Worm (Caenorhabditis elegans) whole organism, L1 larva: ENCODE measurements around the gene K11G12.6.

Experiments used
- C16A3.4 ChIP-seq: fragments of 150-350 bp; optimal IDR thresholded peaks from 2 replicates; lab custom pipeline; 2014; ENCODE audit warnings: missing biosample characterization, missing genetic modification characterization
- C34B4.2 ChIP-seq: sonication (generic microtip); optimal IDR thresholded peaks from 2 replicates; lab custom pipeline; 2017; ENCODE audit warnings: mild to moderate bottlenecking, missing genetic modification characterization, missing compliant biosample characterization
- F16B12.6 ChIP-seq: fragments of 150-350 bp; optimal IDR thresholded peaks from 2 replicates; lab custom pipeline; 2014; ENCODE audit warnings: missing biosample characterization, missing genetic modification characterization
- ama-1 ChIP-seq: fragments of 150-350 bp; optimal IDR thresholded peaks from 2 replicates; lab custom pipeline; 2014
- blmp-1 ChIP-seq: fragments of 150-350 bp; optimal IDR thresholded peaks from 2 replicates; lab custom pipeline; 2014; ENCODE audit warnings: missing biosample characterization, missing genetic modification characterization
- ceh-63 ChIP-seq: fragments of 200-800 bp; sonication (Bioruptor generic); optimal IDR thresholded peaks from 2 replicates; lab custom pipeline; 2018; ENCODE audit warnings: mild to moderate bottlenecking, missing genetic modification characterization, missing compliant biosample characterization
- ceh-82 ChIP-seq, 3 experiments: fragments of 150-350 bp in 1 of 3; sonication (generic microtip) in 2 of 3; optimal IDR thresholded peaks; 2 replicates each; lab custom pipeline; 2014 to 2017; ENCODE audit warnings: missing biosample characterization in 3 of 3, missing genetic modification characterization in 3 of 3
- ceh-88 ChIP-seq: fragments of 200-800 bp; sonication (Bioruptor generic); IDR thresholded peaks from 2 replicates; pipeline ENCODE4 v1.3.6; 2022; ENCODE audit warnings: missing genetic modification characterization, missing compliant biosample characterization
- ceh-90 ChIP-seq: sonication (generic microtip); optimal IDR thresholded peaks from 2 replicates; lab custom pipeline; 2016; ENCODE audit warnings: missing genetic modification characterization, missing compliant biosample characterization
- ces-1 ChIP-seq: fragments of 150-350 bp; optimal IDR thresholded peaks from 2 replicates; lab custom pipeline; 2014; ENCODE audit warnings: missing biosample characterization, missing genetic modification reagents, missing genetic modification characterization
- dpl-1 ChIP-seq, 3 experiments: fragments of 150-350 bp in 2 of 3; sonication (generic microtip) in 1 of 3; optimal IDR thresholded peaks; 2 replicates each; lab custom pipeline; 2014 to 2017; ENCODE audit warnings: missing biosample characterization in 3 of 3, missing genetic modification characterization in 3 of 3, missing genetic modification reagents in 3 of 3
- dsc-1 ChIP-seq: sonication (generic microtip); optimal IDR thresholded peaks from 2 replicates; lab custom pipeline; 2016; ENCODE audit warnings: mild to moderate bottlenecking, missing genetic modification characterization, missing compliant biosample characterization
- efl-1 ChIP-seq, 4 experiments: fragments of 150-350 bp; optimal IDR thresholded peaks in 3 of 4; peaks in 1 of 4; 1 replicate in 1 of 4; 2 replicates in 3 of 4; lab custom pipeline; 2014; ENCODE audit warnings: missing biosample characterization in 2 of 4, missing genetic modification characterization in 2 of 4, missing genetic modification reagents in 2 of 4
- egl-27 ChIP-seq, 2 experiments: fragments of 150-350 bp in 1 of 2; sonication (generic microtip); optimal IDR thresholded peaks; 3 replicates each; lab custom pipeline; 2017 to 2018; ENCODE audit warnings: missing biosample characterization in 2 of 2, missing genetic modification characterization in 2 of 2, missing genetic modification reagents in 2 of 2
- elt-2 ChIP-seq: sonication (generic microtip); optimal IDR thresholded peaks from 2 replicates; lab custom pipeline; 2016; ENCODE audit warnings: missing genetic modification characterization, mild to moderate bottlenecking, inconsistent platforms, missing compliant biosample characterization, missing genetic modification reagents
- elt-3 ChIP-seq, 6 experiments: fragments of 150-350 bp in 1 of 6; sonication (generic microtip); optimal IDR thresholded peaks; 2 replicates each; lab custom pipeline; 2017 to 2018; ENCODE audit warnings: missing biosample characterization in 6 of 6, missing genetic modification characterization in 6 of 6, inconsistent platforms in 1 of 6
- fkh-10 ChIP-seq: sonication (generic microtip); optimal IDR thresholded peaks from 2 replicates; lab custom pipeline; 2017; ENCODE audit warnings: missing biosample characterization, missing genetic modification reagents, missing genetic modification characterization
- fkh-4 ChIP-seq: sonication (generic microtip); optimal IDR thresholded peaks from 2 replicates; lab custom pipeline; 2016; ENCODE audit warnings: missing compliant biosample characterization, missing genetic modification characterization, borderline replicate concordance
- grh-1 ChIP-seq: fragments of 200-800 bp; sonication (Bioruptor generic); IDR thresholded peaks from 2 replicates; pipeline ENCODE4 v1.3.6; 2022; ENCODE audit warnings: missing genetic modification reagents, missing genetic modification characterization, missing compliant biosample characterization
- isw-1 ChIP-seq: fragments of 200-800 bp; sonication (Bioruptor generic); IDR thresholded peaks from 2 replicates; pipeline ENCODE4 v1.3.6; 2022; ENCODE audit warnings: missing genetic modification characterization, missing compliant biosample characterization
- lin-13 ChIP-seq: fragments of 150-350 bp; optimal IDR thresholded peaks from 2 replicates; lab custom pipeline; 2014; ENCODE audit warnings: missing biosample characterization, missing genetic modification reagents, missing genetic modification characterization
- lin-14 ChIP-seq: fragments of 200-800 bp; sonication (Bioruptor generic); optimal IDR thresholded peaks from 2 replicates; lab custom pipeline; 2018; ENCODE audit warnings: mild to moderate bottlenecking, missing genetic modification characterization, moderate library complexity, missing compliant biosample characterization
- lin-35 ChIP-seq, 2 experiments: fragments of 150-350 bp; optimal IDR thresholded peaks; 2 replicates each; lab custom pipeline; 2014; ENCODE audit warnings: missing biosample characterization in 2 of 2, missing genetic modification characterization in 2 of 2, missing genetic modification reagents in 2 of 2
- lin-39 ChIP-seq: fragments of 150-350 bp; optimal IDR thresholded peaks from 2 replicates; lab custom pipeline; 2014; ENCODE audit warnings: missing biosample characterization, missing genetic modification reagents, missing genetic modification characterization
- lsy-2 ChIP-seq, 2 experiments: fragments of 150-350 bp; optimal IDR thresholded peaks; 2 replicates each; lab custom pipeline; 2014; ENCODE audit warnings: missing biosample characterization in 2 of 2, missing genetic modification characterization in 2 of 2
- mef-2 ChIP-seq: fragments of 150-350 bp; optimal IDR thresholded peaks from 2 replicates; lab custom pipeline; 2014; ENCODE audit warnings: missing biosample characterization, missing genetic modification characterization
- mep-1 ChIP-seq: fragments of 150-350 bp; optimal IDR thresholded peaks from 2 replicates; lab custom pipeline; 2014; ENCODE audit warnings: missing biosample characterization, missing genetic modification characterization
- nhr-11 ChIP-seq: fragments of 150-350 bp; optimal IDR thresholded peaks from 2 replicates; lab custom pipeline; 2014; ENCODE audit warnings: missing biosample characterization, missing genetic modification characterization
- nhr-20 ChIP-seq: sonication (generic microtip); optimal IDR thresholded peaks from 2 replicates; lab custom pipeline; 2016; ENCODE audit warnings: mild to moderate bottlenecking, missing genetic modification characterization, missing compliant biosample characterization
- nhr-237 ChIP-seq: fragments of 150-350 bp; optimal IDR thresholded peaks from 2 replicates; lab custom pipeline; 2014; ENCODE audit warnings: missing biosample characterization, missing genetic modification characterization
- nhr-71 ChIP-seq: sonication (generic microtip); optimal IDR thresholded peaks from 2 replicates; lab custom pipeline; 2016; ENCODE audit warnings: mild to moderate bottlenecking, missing genetic modification characterization, moderate library complexity, missing compliant biosample characterization
- nhr-84 ChIP-seq: sonication (generic microtip); optimal IDR thresholded peaks from 2 replicates; lab custom pipeline; 2017; ENCODE audit warnings: missing biosample characterization, missing genetic modification characterization
- nhr-85 ChIP-seq: sonication (generic microtip); peaks from one replicate; lab custom pipeline; 2016; ENCODE audit warnings: missing genetic modification characterization, inconsistent platforms, missing compliant biosample characterization
- nhr-90 ChIP-seq: sonication (generic microtip); optimal IDR thresholded peaks from 2 replicates; lab custom pipeline; 2016; ENCODE audit warnings: mild to moderate bottlenecking, missing genetic modification characterization, missing compliant biosample characterization; ENCODE audit not compliant: poor library complexity
- pax-3 ChIP-seq: fragments of 200-800 bp; sonication (Bioruptor generic); optimal IDR thresholded peaks from 2 replicates; lab custom pipeline; 2018; ENCODE audit warnings: mild to moderate bottlenecking, missing genetic modification characterization, moderate library complexity, missing compliant biosample characterization
- snpc-4 ChIP-seq: fragments of 150-350 bp; optimal IDR thresholded peaks from 2 replicates; lab custom pipeline; 2014; ENCODE audit warnings: missing biosample characterization, missing genetic modification characterization
- snu-23 ChIP-seq: sonication (generic microtip); optimal IDR thresholded peaks from 2 replicates; lab custom pipeline; 2016; ENCODE audit warnings: missing genetic modification characterization, missing compliant biosample characterization
- sup-37 ChIP-seq: fragments of 200-800 bp; sonication (Bioruptor generic); optimal IDR thresholded peaks from 2 replicates; lab custom pipeline; 2018; ENCODE audit warnings: mild to moderate bottlenecking, missing genetic modification characterization, missing compliant biosample characterization
- swsn-7 ChIP-seq: sonication (generic microtip); optimal IDR thresholded peaks from 2 replicates; lab custom pipeline; 2016; ENCODE audit warnings: missing genetic modification characterization, missing compliant biosample characterization
- tbx-2 ChIP-seq: sonication (generic microtip); optimal IDR thresholded peaks from 2 replicates; lab custom pipeline; 2016; ENCODE audit warnings: missing genetic modification characterization, missing compliant biosample characterization
- unc-130 ChIP-seq: fragments of 150-350 bp; optimal IDR thresholded peaks from 2 replicates; lab custom pipeline; 2017; ENCODE audit warnings: missing biosample characterization, missing genetic modification characterization, inconsistent platforms
- unc-30 ChIP-seq: sonication (generic microtip); optimal IDR thresholded peaks from 2 replicates; lab custom pipeline; 2017; ENCODE audit warnings: missing biosample characterization, missing genetic modification characterization
- unc-86 ChIP-seq: sonication (generic microtip); optimal IDR thresholded peaks from 2 replicates; lab custom pipeline; 2016; ENCODE audit warnings: missing genetic modification characterization, missing compliant biosample characterization
- unc-98 ChIP-seq: fragments of 200-800 bp; sonication (Bioruptor generic); IDR thresholded peaks from 2 replicates; pipeline ENCODE4 v1.3.6; 2022; ENCODE audit warnings: missing genetic modification characterization, missing compliant biosample characterization
- zag-1 ChIP-seq: fragments of 150-350 bp; optimal IDR thresholded peaks from 2 replicates; lab custom pipeline; 2014; ENCODE audit warnings: missing biosample characterization, missing genetic modification characterization
- ztf-4 ChIP-seq: fragments of 150-350 bp; optimal IDR thresholded peaks from 2 replicates; lab custom pipeline; 2014; ENCODE audit warnings: missing biosample characterization, missing genetic modification characterization

K11G12.6 gene

DNA sequence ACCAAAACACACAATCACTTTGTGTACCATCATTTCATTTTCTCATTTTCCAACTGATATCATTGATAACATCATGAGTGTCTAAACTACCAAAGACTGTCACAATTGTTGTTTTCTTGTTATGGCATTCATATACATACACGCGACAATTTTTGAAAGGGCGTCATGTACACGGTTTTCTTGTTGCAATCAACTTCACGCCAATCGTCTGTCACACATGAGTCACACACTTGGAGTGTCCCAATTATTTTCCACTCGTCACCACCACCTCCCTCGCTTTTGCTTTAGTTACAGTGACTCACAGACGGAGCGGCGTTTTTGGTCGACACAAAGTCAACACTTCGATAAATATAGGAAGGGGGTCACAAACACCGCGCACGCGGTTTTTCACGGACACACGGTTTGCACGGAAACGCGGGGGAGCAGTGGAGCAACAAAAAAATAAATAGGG is 18.5 kb upstream of the K11G12.6 start (continued):
- TF ChIP-seq nhr-90 = peak; percentile 41

ce11 chrX:6746849-6747248 is 17.4 kb upstream of the K11G12.6 start:
- TF ChIP-seq lin-13 (GFP tag; lab: Kevin White, UChicago) (no peak), nhr-90 (no peak), grh-1 (GFP tag; lab: Robert Waterston, UW) (no peak), zag-1 (tag; lab: Kevin White, UChicago) (no peak), nhr-11 (tag; lab: Kevin White, UChicago) (no peak), nhr-84 (tag; lab: Kevin White, UChicago) (no peak), C16A3.4 (tag; lab: Kevin White, UChicago) (no peak), elt-2 (no peak), F16B12.6 (tag; lab: Kevin White, UChicago) (no peak), egl-27 (tag; optimal IDR thresholded peaks at IDR 0.05; lab: Kevin White, UChicago) (no peak), ztf-4 (tag; lab: Kevin White, UChicago) (no peak), nhr-85 (peak; percentile 68), efl-1 (optimal IDR thresholded peaks at IDR 0.05; lab: Kevin White, UChicago) (no peak), efl-1 (GFP tag; optimal IDR thresholded peaks at IDR 0.05 in 1 of 2; lab: Kevin White, UChicago) (no peak), fkh-4 (tag; lab: Kevin White, UChicago) (no peak), blmp-1 (tag; lab: Kevin White, UChicago) (peak; percentile 2), C34B4.2 (tag; lab: Kevin White, UChicago) (no peak), nhr-71 (tag; lab: Kevin White, UChicago) (peak; percentile 29), lin-14 (peak; percentile 28), ceh-82 (tag; optimal IDR thresholded peaks at IDR 0.05; lab: Kevin White, UChicago) (no peak), lin-39 (tag; lab: Kevin White, UChicago) (no peak), dpl-1 (GFP tag; optimal IDR thresholded peaks at IDR 0.05; lab: Kevin White, UChicago) (no peak), mef-2 (no peak), lin-35 (GFP tag; optimal IDR thresholded peaks at IDR 0.05; lab: Kevin White, UChicago) (no peak), mep-1 (no peak), isw-1 (GFP tag; lab: Robert Waterston, UW) (no peak), snpc-4 (no peak), swsn-7 (no peak)

DNA sequence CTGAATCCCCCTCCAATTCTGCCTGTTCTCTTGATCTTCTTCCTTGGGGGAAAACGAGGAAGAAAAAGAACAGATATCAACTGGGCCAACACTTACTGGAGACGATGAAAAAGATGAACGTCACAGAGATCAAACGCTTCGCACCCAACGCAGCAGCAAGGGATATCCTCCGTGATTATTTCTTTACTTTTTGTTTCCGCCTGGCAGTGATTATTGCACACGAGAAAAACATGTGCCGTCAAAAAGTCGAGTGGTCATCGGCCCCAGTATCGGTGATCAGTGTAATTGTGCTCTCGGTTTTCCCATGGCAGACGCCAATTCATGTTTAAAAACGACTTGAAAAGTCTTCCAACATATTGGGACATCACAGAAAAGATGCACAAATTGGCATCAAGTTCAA is 16.1 kb upstream of the K11G12.6 start:
- TF ChIP-seq lin-14 (peak; percentile 68), nhr-20 (tag; lab: Kevin White, UChicago) (peak; percentile 46), snu-23 (GFP tag; lab: Kevin White, UChicago) (peak; percentile 38), efl-1 (optimal IDR thresholded peaks at IDR 0.05; lab: Kevin White, UChicago) (no peak), efl-1 (GFP tag; optimal IDR thresholded peaks at IDR 0.05 in 1 of 2; lab: Kevin White, UChicago) (no peak), ceh-63 (GFP tag; lab: Kevin White, UChicago) (peak; percentile 15), F16B12.6 (tag; lab: Kevin White, UChicago) (no peak), nhr-90 (no peak), unc-98 (no peak), nhr-84 (tag; lab: Kevin White, UChicago) (no peak), dsc-1 (tag; lab: Kevin White, UChicago) (peak; percentile 75), unc-30 (tag; lab: Kevin White, UChicago) (no peak), C16A3.4 (tag; lab: Kevin White, UChicago) (no peak), lsy-2 (tag; optimal IDR thresholded peaks at IDR 0.05; lab: Kevin White, UChicago) (no peak), ces-1 (GFP tag; lab: Kevin White, UChicago) (no peak), ceh-82 (tag; optimal IDR thresholded peaks at IDR 0.05; lab: Kevin White, UChicago) (peak in 1 of 3 experiments; percentile 3), fkh-4 (tag; lab: Kevin White, UChicago) (no peak), ceh-88 (GFP tag; lab: Robert Waterston, UW) (no peak), mep-1 (peak; percentile 21), fkh-10 (GFP tag; lab: Kevin White, UChicago) (no peak), unc-86 (tag; lab: Kevin White, UChicago) (no peak), sup-37 (GFP tag; lab: Kevin White, UChicago) (no peak), ztf-4 (tag; lab: Kevin White, UChicago) (no peak), nhr-11 (tag; lab: Kevin White, UChicago) (no peak), nhr-71 (tag; lab: Kevin White, UChicago) (peak; percentile 69), ama-1 (lab: Kevin White, UChicago) (no peak), C34B4.2 (tag; lab: Kevin White, UChicago) (no peak), elt-2 (no peak), unc-130 (tag; lab: Kevin White, UChicago) (peak; percentile 36), egl-27 (tag; optimal IDR thresholded peaks at IDR 0.05; lab: Kevin White, UChicago) (peak in 1 of 2 experiments; percentile 33), tbx-2 (tag; lab: Kevin White, UChicago) (no peak), elt-3 (tag; optimal IDR thresholded peaks at IDR 0.05; lab: Kevin White, UChicago) (peak in 1 of 6 experiments; percentile 7), mef-2 (no peak), lin-35 (GFP tag; optimal IDR thresholded peaks at IDR 0.05; lab: Kevin White, UChicago) (no peak), ceh-90 (tag; lab: Kevin White, UChicago) (no peak), nhr-237 (tag; lab: Kevin White, UChicago) (no peak), pax-3 (no peak)
